Worm (Caenorhabditis elegans) whole organism, L4 larva: Measurements from ENCODE around the gene srh-234.

Experiments used
- ama-1 ChIP-seq: fragments of 150-350 bp; optimal IDR thresholded peaks from 2 replicates; lab custom pipeline; 2014; ENCODE audit warnings: inconsistent platforms, mixed read lengths
- ceh-28 ChIP-seq: fragments of 150-350 bp; optimal IDR thresholded peaks from 2 replicates; lab custom pipeline; 2014; ENCODE audit warnings: missing biosample characterization, missing genetic modification reagents, missing genetic modification characterization
- nhr-237 ChIP-seq: sonication (generic microtip); optimal IDR thresholded peaks from 2 replicates; lab custom pipeline; 2017; ENCODE audit warnings: missing biosample characterization, missing genetic modification characterization
- nhr-76 ChIP-seq: fragments of 150-350 bp; optimal IDR thresholded peaks from 2 replicates; lab custom pipeline; 2014; ENCODE audit warnings: missing biosample characterization, missing genetic modification characterization
- zag-1 ChIP-seq: fragments of 150-350 bp; optimal IDR thresholded peaks from 2 replicates; lab custom pipeline; 2014; ENCODE audit warnings: missing biosample characterization, missing genetic modification characterization
- ztf-11 ChIP-seq: fragments of 150-350 bp; optimal IDR thresholded peaks from 2 replicates; lab custom pipeline; 2014; ENCODE audit warnings: missing biosample characterization, missing genetic modification characterization

- TF ChIP-seq ztf-11 (tag; lab: Kevin White, UChicago), result no peak
- no peak for TF ChIP-seq ceh-28 (tag; lab: Kevin White, UChicago)
- TF ChIP-seq nhr-76 (tag; lab: Kevin White, UChicago), result no peak
- no peak for TF ChIP-seq ama-1 (lab: Kevin White, UChicago)
- no peak for TF ChIP-seq zag-1
- no peak for TF ChIP-seq nhr-237 (tag; lab: Kevin White, UChicago)
These were observed 38.2 kb upstream of the srh-234 start, which contains the start of gene C12D5.9 for ce11 chrV:7689888-7690287.
